Worm (Caenorhabditis elegans): ENCODE results near the gene wip-1.
A peak's percentile ranks its signal among the peaks of the same experiment; 100 is the strongest.
"Not testable (repeated sequence)": the region's sequence is repeated elsewhere in the genome, so short reads cannot be mapped to it uniquely, and the experiment has no call there.

Gene wip-1

DNA sequence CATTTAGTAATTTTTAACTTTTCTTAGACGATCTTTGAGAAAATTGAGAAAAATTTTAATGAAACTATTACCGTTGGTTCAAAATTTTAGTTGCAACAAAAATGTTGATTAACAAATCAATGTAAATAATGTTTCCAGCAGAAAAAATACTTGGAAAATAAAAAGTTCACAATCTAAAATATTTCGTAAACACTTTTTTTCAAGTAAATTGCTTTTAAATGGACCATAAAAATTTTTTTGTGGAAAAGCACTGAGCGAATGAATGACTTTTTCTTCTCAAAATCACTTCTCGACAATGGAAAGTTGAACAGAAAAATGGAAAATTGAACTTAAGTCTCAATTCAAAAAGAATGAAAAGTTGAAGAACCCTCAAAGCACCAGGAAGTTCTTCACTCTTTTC is 35.1 kb downstream of the wip-1 start, which contains the start of gene C45G9.8:
C45G9.8 (minus strand) TSS at position 101 of the 400 bp plus-strand sequence.
- TF ChIP-seq odd-2 (tag; optimal IDR thresholded peaks at IDR 0.05), result no peak
- TF ChIP-seq ceh-19 (GFP tag; optimal IDR thresholded peaks at IDR 0.05), result no peak
- TF ChIP-seq pha-2 (tag; optimal IDR thresholded peaks at IDR 0.05), result no peak
- TF ChIP-seq ceh-2 (tag; optimal IDR thresholded peaks at IDR 0.05), result no peak
- TF ChIP-seq hlh-8 (tag; optimal IDR thresholded peaks at IDR 0.05), result no peak
- no peak for TF ChIP-seq fkh-10 (GFP tag; optimal IDR thresholded peaks at IDR 0.05)
- no peak for TF ChIP-seq fax-1 (tag; optimal IDR thresholded peaks at IDR 0.05)
- TF ChIP-seq madf-2 (tag; optimal IDR thresholded peaks at IDR 0.05), result no peak

DNA sequence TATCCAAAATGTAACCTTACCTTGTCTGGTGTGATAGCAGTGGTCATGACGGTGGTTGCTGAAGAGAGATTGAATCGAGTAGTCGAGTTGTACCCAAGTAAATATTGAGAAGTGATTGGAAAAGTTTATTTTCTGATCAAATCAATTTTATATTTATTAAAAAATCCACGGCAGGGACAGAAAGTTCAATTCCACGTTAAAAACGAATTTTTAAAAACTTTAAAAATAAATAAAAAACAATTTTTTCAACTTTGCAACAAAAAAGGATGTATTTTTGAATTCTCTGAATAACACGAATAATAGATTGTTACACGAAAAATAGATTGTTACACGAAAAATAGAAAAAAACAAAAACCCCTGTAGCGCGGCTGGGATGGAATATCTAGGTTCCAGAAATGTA is 37.3 kb downstream of the wip-1 start, which contains the start of gene C45G9.9:
C45G9.9 (minus strand) TSS at position 101 of the 400 bp plus-strand sequence.
- not testable (repeated sequence) for TF ChIP-seq ceh-48, tbx-2, ttx-3 (tag; optimal IDR thresholded peaks at IDR 0.05)

DNA sequence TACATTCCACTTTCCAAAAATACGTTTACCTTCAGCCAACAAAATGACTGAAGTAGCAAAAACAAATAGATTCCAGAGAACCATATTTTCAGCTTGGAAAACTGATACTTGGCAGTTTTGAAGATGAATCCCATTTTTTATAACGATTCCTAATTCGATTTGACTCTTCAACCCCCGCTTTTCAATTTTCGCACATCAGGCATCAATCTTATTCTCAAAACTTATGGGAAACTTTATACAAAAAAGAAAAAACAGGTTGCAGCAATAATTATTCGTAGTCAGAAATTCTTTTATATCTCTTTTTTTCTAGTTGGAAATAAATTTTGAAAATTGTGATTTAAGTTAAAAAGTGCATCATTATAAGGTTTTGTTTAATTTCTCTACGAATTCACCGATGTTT is 43.4 kb downstream of the wip-1 start, which contains the start of gene C45G9.10:
C45G9.10 (minus strand) TSS at position 101 of the 400 bp plus-strand sequence.
- TF ChIP-seq C08G9.2 (tag; optimal IDR thresholded peaks at IDR 0.05) (no peak), ceh-24 (tag; optimal IDR thresholded peaks at IDR 0.05) (no peak), hlh-8 (tag; optimal IDR thresholded peaks at IDR 0.05) (no peak), sdc-2 (tag; optimal IDR thresholded peaks at IDR 0.05) (no peak), Y22D7AL.16 (tag; optimal IDR thresholded peaks at IDR 0.05) (no peak), pat-9 (tag; optimal IDR thresholded peaks at IDR 0.05) (no peak), ref-2 (tag; optimal IDR thresholded peaks at IDR 0.05) (no peak), nfya-1 (tag; optimal IDR thresholded peaks at IDR 0.05) (no peak), hlh-13 (GFP tag; optimal IDR thresholded peaks at IDR 0.05) (no peak), dmd-4 (tag; optimal IDR thresholded peaks at IDR 0.05; ENCODE audit: borderline replicate concordance) (no peak), odd-2 (tag; optimal IDR thresholded peaks at IDR 0.05) (no peak), C38D4.7 (GFP tag; optimal IDR thresholded peaks at IDR 0.05) (no peak), ceh-19 (GFP tag; optimal IDR thresholded peaks at IDR 0.05) (no peak), mec-3 (tag; optimal IDR thresholded peaks at IDR 0.05; ENCODE audit: borderline replicate concordance) (no peak), ceh-18 (tag; optimal IDR thresholded peaks at IDR 0.05) (no peak)

DNA sequence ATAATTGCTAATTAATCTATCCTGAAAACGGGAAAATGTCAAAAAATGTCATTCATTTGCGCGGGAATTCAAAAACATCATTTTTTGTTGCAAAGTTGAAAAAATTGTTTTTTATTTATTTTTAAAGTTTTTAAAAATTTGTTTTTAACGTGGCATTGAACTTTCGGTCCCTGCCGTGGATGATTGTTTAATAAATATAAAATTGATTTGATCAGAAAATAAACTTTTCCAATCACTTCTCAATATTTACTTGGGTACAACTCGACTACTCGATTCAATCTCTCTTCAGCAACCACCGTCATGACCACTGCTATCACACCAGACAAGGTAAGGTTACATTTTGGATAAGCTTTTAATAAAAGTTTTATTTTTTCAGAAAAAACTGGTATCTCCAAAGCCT is 44.0 kb downstream of the wip-1 start, which contains the start of gene C45G9.4:
C45G9.4 (plus strand) TSS at position 301 of the 400 bp plus-strand sequence.
- TF ChIP-seq sdc-2 (tag; optimal IDR thresholded peaks at IDR 0.05); K09A11.1 (tag; optimal IDR thresholded peaks at IDR 0.05; ENCODE audit: insufficient read depth); tbx-7 (tag; optimal IDR thresholded peaks at IDR 0.05): not testable (repeated sequence)

DNA sequence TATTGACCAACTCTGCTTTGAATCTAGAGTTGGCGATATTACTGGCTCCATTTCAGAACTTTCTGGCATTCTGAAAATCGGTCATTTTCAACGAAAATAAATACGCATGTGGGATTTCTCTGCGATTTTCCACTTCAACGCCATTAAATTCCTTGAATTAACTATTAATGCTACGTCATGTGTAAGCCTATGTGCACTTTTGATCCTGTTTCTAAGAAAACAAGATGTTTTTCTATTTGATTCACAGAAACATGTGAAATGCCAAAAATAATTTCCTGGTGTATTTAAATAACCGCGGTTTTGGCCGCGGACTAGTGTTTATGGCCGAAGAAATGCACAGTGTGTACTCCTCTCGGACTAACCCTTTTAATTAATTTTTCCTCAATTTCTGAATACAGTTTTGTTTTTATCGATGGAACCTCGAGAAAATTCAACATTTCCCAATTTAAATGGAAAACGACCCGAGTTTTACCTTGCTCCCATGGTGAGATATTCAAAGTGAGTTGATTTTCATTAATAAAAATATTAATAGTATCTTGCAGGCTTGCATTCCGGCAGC is 50.3 kb downstream of the wip-1 start, which contains the start of the genes C45G9.11 and C45G9.2:
C45G9.11 (minus strand) TSS at position 51 of the 559 bp plus-strand sequence.
C45G9.2 (plus strand) TSS at position 392 of the 559 bp plus-strand sequence.
- TF ChIP-seq ceh-9 (tag; optimal IDR thresholded peaks at IDR 0.05) (no peak), ceh-48 (tag; optimal IDR thresholded peaks at IDR 0.05) (no peak), hlh-15 (tag; optimal IDR thresholded peaks at IDR 0.05) (no peak), ztf-16 (tag; optimal IDR thresholded peaks at IDR 0.05) (peak; percentile 8), sox-4 (tag; optimal IDR thresholded peaks at IDR 0.05) (no peak), unc-42 (tag; optimal IDR thresholded peaks at IDR 0.05) (peak; percentile 74), fax-1 (tag; optimal IDR thresholded peaks at IDR 0.05) (peak; percentile 19), pha-2 (tag; optimal IDR thresholded peaks at IDR 0.05) (no peak), ref-2 (tag; optimal IDR thresholded peaks at IDR 0.05) (peak; percentile 81), gmeb-2 (tag; optimal IDR thresholded peaks at IDR 0.05) (no peak), ceh-14 (tag; optimal IDR thresholded peaks at IDR 0.05) (peak; percentile 59), ceh-2 (tag; optimal IDR thresholded peaks at IDR 0.05) (peak; percentile 91), ceh-6 (GFP tag; optimal IDR thresholded peaks at IDR 0.05) (no peak), rnt-1 (tag; optimal IDR thresholded peaks at IDR 0.05) (peak; percentile 74), Y22D7AL.16 (tag; optimal IDR thresholded peaks at IDR 0.05) (no peak), K02D7.2 (tag; optimal IDR thresholded peaks at IDR 0.05) (no peak), ttx-3 (tag; optimal IDR thresholded peaks at IDR 0.05) (no peak), tbx-2 (tag; optimal IDR thresholded peaks at IDR 0.05) (peak; percentile 85), odd-2 (tag; optimal IDR thresholded peaks at IDR 0.05) (no peak), pha-4 (tag; optimal IDR thresholded peaks at IDR 0.05) (no peak), pros-1 (tag; optimal IDR thresholded peaks at IDR 0.05) (no peak), pqm-1 (tag; optimal IDR thresholded peaks at IDR 0.05) (peak; percentile 57), ceh-31 (tag; optimal IDR thresholded peaks at IDR 0.05) (peak; percentile 96), K09A11.1 (tag; optimal IDR thresholded peaks at IDR 0.05; ENCODE audit: insufficient read depth) (no peak), elt-2 (tag; optimal IDR thresholded peaks at IDR 0.05) (peak; percentile 41), hlh-30 (tag; optimal IDR thresholded peaks at IDR 0.05; ENCODE audit: insufficient read depth) (no peak), mec-3 (tag; optimal IDR thresholded peaks at IDR 0.05; ENCODE audit: borderline replicate concordance) (peak; percentile 68)

Measured in whole organism, late embryonic.